Worm (Caenorhabditis elegans) whole organism, late embryonic: ENCODE data around the gene sri-54.
"Not testable (repeated sequence)": the region's sequence is repeated elsewhere in the genome, so short reads cannot be mapped to it uniquely, and the experiment has no call there.

ENCODE experiments used
- ceh-2 ChIP-seq: sonication (generic microtip); optimal IDR thresholded peaks from 2 replicates; lab custom pipeline; 2016; ENCODE audit warnings: missing genotype, missing genetic modification characterization, missing compliant biosample characterization
- hlh-30 ChIP-seq: sonication (generic microtip); optimal IDR thresholded peaks from 2 replicates; lab custom pipeline; 2017; ENCODE audit warnings: antibody characterized with exemption, missing genetic modification characterization, missing compliant biosample characterization; ENCODE audit not compliant: insufficient read depth
- hlh-8 ChIP-seq: sonication (generic microtip); optimal IDR thresholded peaks from 2 replicates; lab custom pipeline; 2016; ENCODE audit warnings: missing genotype, missing genetic modification characterization, missing compliant biosample characterization
- nfya-1 ChIP-seq: sonication (generic microtip); optimal IDR thresholded peaks from 2 replicates; lab custom pipeline; 2017; ENCODE audit warnings: missing genetic modification characterization, mild to moderate bottlenecking, missing compliant biosample characterization, antibody characterized with exemption, moderate library complexity
- unc-42 ChIP-seq: sonication (generic microtip); optimal IDR thresholded peaks from 2 replicates; lab custom pipeline; 2016; ENCODE audit warnings: missing genotype, missing genetic modification characterization, missing compliant biosample characterization

- TF ChIP-seq unc-42, nfya-1, ceh-2, hlh-8, hlh-30 (tag; lab: Kevin White, UChicago): not testable (repeated sequence)
These were observed 6.8 kb upstream of the sri-54 start, which contains the start of gene sri-43 for ce11 chrII:3144552-3144951.
